Worm (Caenorhabditis elegans): ENCODE measurements around the gene map-1.

ce11 chrIV:3642189-3642588, 44.5 kb downstream of the map-1 start, which contains the start of gene CC8.3:
- TF ChIP-seq dao-5 (tag; optimal IDR thresholded peaks at IDR 0.05) (no peak), W03F9.2 (tag; optimal IDR thresholded peaks at IDR 0.05) (no peak)

Data from whole organism, L4/young adult.